Worm (Caenorhabditis elegans) whole organism, L2 larva: ENCODE data around the gene T13C2.7.

Source experiments
- C34F6.9 ChIP-seq: fragments of 150-350 bp; optimal IDR thresholded peaks from 2 replicates; lab custom pipeline; 2014; ENCODE audit warnings: missing biosample characterization, missing genetic modification characterization
- F13H6.1 ChIP-seq: sonication (generic microtip); optimal IDR thresholded peaks from 2 replicates; lab custom pipeline; 2016; ENCODE audit warnings: missing genetic modification characterization, missing compliant biosample characterization
- R02D3.7 ChIP-seq: fragments of 150-350 bp; optimal IDR thresholded peaks from 2 replicates; lab custom pipeline; 2014; ENCODE audit warnings: missing biosample characterization, missing genetic modification characterization
- Y55F3AM.14 ChIP-seq: fragments of 200-800 bp; sonication (Bioruptor generic); optimal IDR thresholded peaks from 2 replicates; lab custom pipeline; 2018; ENCODE audit warnings: mild to moderate bottlenecking, missing genetic modification characterization, missing compliant biosample characterization
- ZK546.5 ChIP-seq: sonication (generic microtip); optimal IDR thresholded peaks from 2 replicates; lab custom pipeline; 2017; ENCODE audit warnings: missing biosample characterization, missing genetic modification characterization
- alr-1 ChIP-seq: fragments of 150-350 bp; optimal IDR thresholded peaks from 2 replicates; lab custom pipeline; 2014; ENCODE audit warnings: missing biosample characterization, missing genetic modification characterization
- aly-2 ChIP-seq: fragments of 150-350 bp; optimal IDR thresholded peaks from 2 replicates; lab custom pipeline; 2014; ENCODE audit warnings: missing biosample characterization, missing genetic modification characterization
- ama-1 ChIP-seq: fragments of 150-350 bp; optimal IDR thresholded peaks from 2 replicates; lab custom pipeline; 2018; ENCODE audit warnings: inconsistent platforms
- blmp-1 ChIP-seq: sonication (generic microtip); optimal IDR thresholded peaks from 2 replicates; lab custom pipeline; 2017; ENCODE audit warnings: missing genetic modification characterization, mild to moderate bottlenecking, missing compliant biosample characterization, antibody characterized with exemption, moderate library complexity; ENCODE audit not compliant: insufficient read depth
- ceh-16 ChIP-seq: fragments of 150-350 bp; optimal IDR thresholded peaks from 2 replicates; lab custom pipeline; 2014; ENCODE audit warnings: missing biosample characterization, missing genetic modification characterization
- ceh-82 ChIP-seq: fragments of 150-350 bp; optimal IDR thresholded peaks from 2 replicates; lab custom pipeline; 2014; ENCODE audit warnings: missing biosample characterization, missing genetic modification characterization
- crh-2 ChIP-seq: sonication (generic microtip); optimal IDR thresholded peaks from 2 replicates; lab custom pipeline; 2017; ENCODE audit warnings: missing biosample characterization, missing genetic modification characterization
- dmd-4 ChIP-seq: sonication (generic microtip); optimal IDR thresholded peaks from 2 replicates; lab custom pipeline; 2017; ENCODE audit warnings: missing biosample characterization, missing genetic modification characterization
- egl-27 ChIP-seq: sonication (generic microtip); optimal IDR thresholded peaks from 3 replicates; lab custom pipeline; 2017; ENCODE audit warnings: missing biosample characterization, missing genetic modification reagents, missing genetic modification characterization
- elt-1 ChIP-seq: fragments of 150-350 bp; optimal IDR thresholded peaks from 2 replicates; lab custom pipeline; 2014; ENCODE audit warnings: missing biosample characterization, missing genetic modification characterization
- elt-3 ChIP-seq: sonication (generic microtip); optimal IDR thresholded peaks from 2 replicates; lab custom pipeline; 2017; ENCODE audit warnings: missing biosample characterization, missing genetic modification characterization
- fos-1 ChIP-seq: fragments of 150-350 bp; optimal IDR thresholded peaks from 2 replicates; lab custom pipeline; 2014; ENCODE audit warnings: missing biosample characterization, missing genetic modification characterization
- gmeb-1 ChIP-seq: fragments of 150-350 bp; optimal IDR thresholded peaks from 2 replicates; lab custom pipeline; 2014; ENCODE audit warnings: missing biosample characterization, missing genetic modification characterization
- lin-11 ChIP-seq: fragments of 150-350 bp; sonication (generic microtip); optimal IDR thresholded peaks from 2 replicates; lab custom pipeline; 2014; ENCODE audit warnings: missing biosample characterization, missing genetic modification characterization, inconsistent platforms, mixed read lengths
- lin-13 ChIP-seq: fragments of 150-350 bp; optimal IDR thresholded peaks from 2 replicates; lab custom pipeline; 2014; ENCODE audit warnings: missing biosample characterization, missing genetic modification reagents, missing genetic modification characterization
- lin-39 ChIP-seq: fragments of 150-350 bp; optimal IDR thresholded peaks from 2 replicates; lab custom pipeline; 2014; ENCODE audit warnings: missing biosample characterization, missing genetic modification reagents, missing genetic modification characterization
- lsy-2 ChIP-seq, 2 experiments: fragments of 150-350 bp in 1 of 2; sonication (generic microtip) in 1 of 2; optimal IDR thresholded peaks; 2 replicates each; lab custom pipeline; 2014 to 2017; ENCODE audit warnings: missing biosample characterization in 2 of 2, missing genetic modification characterization in 2 of 2
- mab-5 ChIP-seq: fragments of 150-350 bp; optimal IDR thresholded peaks from 2 replicates; lab custom pipeline; 2014; ENCODE audit warnings: missing biosample characterization, missing genetic modification characterization
- mbf-1 ChIP-seq: sonication (generic microtip); optimal IDR thresholded peaks from 2 replicates; lab custom pipeline; 2017; ENCODE audit warnings: missing biosample characterization, missing genetic modification characterization
- mdl-1 ChIP-seq, 2 experiments: fragments of 150-350 bp in 1 of 2; sonication (generic microtip) in 1 of 2; optimal IDR thresholded peaks; 2 replicates each; lab custom pipeline; 2017; ENCODE audit warnings: missing biosample characterization in 2 of 2, missing genetic modification characterization in 2 of 2
- nhr-10 ChIP-seq: sonication (generic microtip); optimal IDR thresholded peaks from 2 replicates; lab custom pipeline; 2017; ENCODE audit warnings: missing biosample characterization, missing genetic modification characterization
- nhr-11 ChIP-seq: fragments of 150-350 bp; optimal IDR thresholded peaks from 2 replicates; lab custom pipeline; 2014; ENCODE audit warnings: missing biosample characterization, missing genetic modification characterization
- nhr-12 ChIP-seq: fragments of 150-350 bp; optimal IDR thresholded peaks from 2 replicates; lab custom pipeline; 2014; ENCODE audit warnings: missing biosample characterization, missing genetic modification characterization
- nhr-129 ChIP-seq: fragments of 150-350 bp; optimal IDR thresholded peaks from 2 replicates; lab custom pipeline; 2014; ENCODE audit warnings: missing biosample characterization, missing genetic modification characterization
- nhr-21 ChIP-seq: fragments of 150-350 bp; optimal IDR thresholded peaks from 2 replicates; lab custom pipeline; 2014; ENCODE audit warnings: missing biosample characterization, missing genetic modification characterization
- nhr-23 ChIP-seq: fragments of 150-350 bp; optimal IDR thresholded peaks from 2 replicates; lab custom pipeline; 2014; ENCODE audit warnings: missing biosample characterization, missing genetic modification reagents, missing genetic modification characterization
- nhr-237 ChIP-seq: fragments of 150-350 bp; optimal IDR thresholded peaks from 2 replicates; lab custom pipeline; 2014; ENCODE audit warnings: missing biosample characterization, missing genetic modification characterization
- nhr-25 ChIP-seq: fragments of 150-350 bp; sonication (generic microtip); optimal IDR thresholded peaks from 3 replicates; lab custom pipeline; 2014; ENCODE audit warnings: missing biosample characterization, missing genetic modification characterization
- nhr-6 ChIP-seq: fragments of 150-350 bp; optimal IDR thresholded peaks from 2 replicates; lab custom pipeline; 2014; ENCODE audit warnings: missing biosample characterization, missing genetic modification characterization
- nhr-77 ChIP-seq: fragments of 150-350 bp; optimal IDR thresholded peaks from 2 replicates; lab custom pipeline; 2014; ENCODE audit warnings: missing biosample characterization, missing genetic modification characterization
- peb-1 ChIP-seq: fragments of 150-350 bp; optimal IDR thresholded peaks from 2 replicates; lab custom pipeline; 2014; ENCODE audit warnings: missing biosample characterization, missing genetic modification characterization
- sem-4 ChIP-seq: fragments of 150-350 bp; optimal IDR thresholded peaks from 2 replicates; lab custom pipeline; 2014; ENCODE audit warnings: missing biosample characterization, missing genetic modification reagents, missing genetic modification characterization
- skn-1 ChIP-seq: sonication (generic microtip); optimal IDR thresholded peaks from 2 replicates; lab custom pipeline; 2017; ENCODE audit warnings: missing biosample characterization, missing genetic modification characterization
- sma-3 ChIP-seq: sonication (generic microtip); optimal IDR thresholded peaks from 2 replicates; lab custom pipeline; 2016; ENCODE audit warnings: missing genetic modification reagents, missing genetic modification characterization, missing compliant biosample characterization
- sma-9 ChIP-seq, 2 experiments: fragments of 150-350 bp in 1 of 2; sonication (generic microtip) in 1 of 2; optimal IDR thresholded peaks; 2 replicates each; lab custom pipeline; 2014 to 2016; ENCODE audit warnings: missing genetic modification characterization in 2 of 2, mild to moderate bottlenecking in 1 of 2, missing biosample characterization in 1 of 2, missing compliant biosample characterization in 1 of 2, missing genetic modification reagents in 1 of 2, moderate library complexity in 1 of 2
- snpc-4 ChIP-seq: fragments of 150-350 bp; optimal IDR thresholded peaks from 2 replicates; lab custom pipeline; 2014; ENCODE audit warnings: missing biosample characterization, missing genetic modification characterization
- unc-39 ChIP-seq: fragments of 150-350 bp; optimal IDR thresholded peaks from 2 replicates; lab custom pipeline; 2014; ENCODE audit warnings: missing biosample characterization, missing genetic modification characterization
- unc-55 ChIP-seq: fragments of 150-350 bp; sonication (generic microtip); optimal IDR thresholded peaks from 3 replicates; lab custom pipeline; 2014; ENCODE audit warnings: missing biosample characterization, missing genetic modification reagents, missing genetic modification characterization
- unc-62 ChIP-seq: fragments of 150-350 bp; optimal IDR thresholded peaks from 2 replicates; lab custom pipeline; 2014; ENCODE audit warnings: missing biosample characterization, missing genetic modification reagents, missing genetic modification characterization
- zag-1 ChIP-seq: fragments of 150-350 bp; optimal IDR thresholded peaks from 2 replicates; lab custom pipeline; 2014; ENCODE audit warnings: missing biosample characterization, missing genetic modification characterization
- ztf-1 ChIP-seq: fragments of 200-800 bp; sonication (Bioruptor generic); conservative IDR thresholded peaks from 2 replicates; pipeline ENCODE4 v1.3.6; 2022; ENCODE audit warnings: missing genetic modification characterization, missing compliant biosample characterization
- ztf-11 ChIP-seq: sonication (generic microtip); optimal IDR thresholded peaks from 2 replicates; lab custom pipeline; 2017; ENCODE audit warnings: missing biosample characterization, missing genetic modification characterization
- ztf-4 ChIP-seq: fragments of 150-350 bp; optimal IDR thresholded peaks from 2 replicates; lab custom pipeline; 2014; ENCODE audit warnings: missing biosample characterization, missing genetic modification characterization

T13C2.7 gene

DNA sequence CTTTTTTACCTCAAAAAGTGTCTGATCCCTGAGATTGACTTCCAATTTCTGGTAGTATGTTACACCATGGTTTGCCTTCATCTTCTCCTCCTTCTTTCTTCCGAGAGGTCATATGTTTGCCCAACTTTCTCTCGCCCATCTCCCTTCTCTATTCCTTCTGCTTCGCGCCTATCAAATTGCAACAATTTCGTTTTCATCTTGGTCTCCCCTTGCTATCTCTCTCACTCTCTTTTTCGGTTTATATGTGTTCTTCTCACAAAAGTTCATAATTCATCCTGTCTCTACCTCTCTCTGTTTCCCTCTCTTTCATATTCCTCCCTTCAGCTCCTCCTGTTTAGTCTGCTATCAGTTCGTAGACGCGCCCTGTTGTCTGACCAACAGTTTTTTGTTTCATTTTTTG lies 47.5 kb downstream of the T13C2.7 start (continued):
- TF ChIP-seq ceh-82 (tag; lab: Kevin White, UChicago) = no peak
- TF ChIP-seq gmeb-1 (tag; lab: Kevin White, UChicago) = no peak
- TF ChIP-seq C34F6.9 (tag; lab: Kevin White, UChicago) = peak; percentile 31
- peak; percentile 22 for TF ChIP-seq lin-13
- TF ChIP-seq blmp-1 (tag; lab: Kevin White, UChicago) = peak; percentile 94
- no peak for TF ChIP-seq ztf-1 (GFP tag; lab: Robert Waterston, UW)
- TF ChIP-seq nhr-6 (tag; lab: Kevin White, UChicago) = peak; percentile 61
- peak; percentile 13 for TF ChIP-seq mab-5
- no peak for TF ChIP-seq ceh-16 (tag; lab: Kevin White, UChicago)
- TF ChIP-seq crh-2 (tag; lab: Kevin White, UChicago) = peak; percentile 42

DNA sequence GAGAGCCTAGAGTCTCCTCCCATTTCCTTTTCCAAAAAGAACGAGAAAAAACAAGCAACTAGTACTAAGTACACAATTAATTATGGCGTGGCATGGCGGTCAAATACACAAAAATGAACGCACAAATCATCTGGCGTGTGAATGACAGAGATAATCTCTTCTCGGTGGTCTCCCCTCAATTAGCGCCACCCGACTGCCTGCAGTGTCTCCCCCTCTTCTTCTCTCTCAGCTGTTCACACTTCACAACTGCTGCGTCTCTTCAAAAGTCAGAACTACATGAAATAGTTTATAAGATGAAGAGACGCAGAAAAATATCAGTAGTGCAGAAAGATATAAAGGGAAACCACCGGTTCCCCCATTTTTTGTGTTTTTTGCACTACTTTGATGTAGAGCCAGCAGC lies 48.2 kb downstream of the T13C2.7 start:
- TF ChIP-seq nhr-12 (no peak), mdl-1 (tag; optimal IDR thresholded peaks at IDR 0.05; lab: Kevin White, UChicago) (peak; percentile 13 to 14), blmp-1 (tag; lab: Kevin White, UChicago) (peak; percentile 77), sma-3 (GFP tag; lab: Kevin White, UChicago) (peak; percentile 72), ZK546.5 (tag; lab: Kevin White, UChicago) (no peak), egl-27 (peak; percentile 70), C34F6.9 (tag; lab: Kevin White, UChicago) (peak; percentile 57), alr-1 (no peak), sma-9 (GFP tag; optimal IDR thresholded peaks at IDR 0.05; lab: Kevin White, UChicago) (peak; percentile 94), sma-9 (tag; optimal IDR thresholded peaks at IDR 0.05; lab: Kevin White, UChicago) (no peak), crh-2 (tag; lab: Kevin White, UChicago) (peak; percentile 48), ceh-16 (tag; lab: Kevin White, UChicago) (peak; percentile 98), ztf-4 (tag; lab: Kevin White, UChicago) (no peak), lsy-2 (tag; optimal IDR thresholded peaks at IDR 0.05; lab: Kevin White, UChicago) (peak in 1 of 2 experiments; percentile 42), peb-1 (tag; lab: Kevin White, UChicago) (no peak), nhr-10 (tag; lab: Kevin White, UChicago) (no peak), mbf-1 (tag; lab: Kevin White, UChicago) (no peak), snpc-4 (tag; lab: Kevin White, UChicago) (peak; percentile 17), nhr-21 (tag; lab: Kevin White, UChicago) (peak; percentile 54), nhr-77 (tag; lab: Kevin White, UChicago) (no peak), nhr-11 (tag; lab: Kevin White, UChicago) (no peak), gmeb-1 (tag; lab: Kevin White, UChicago) (peak; percentile 32), nhr-129 (tag; lab: Kevin White, UChicago) (peak; percentile 72), lin-39 (no peak), lin-11 (no peak), unc-62 (GFP tag; lab: Kevin White, UChicago) (no peak), ama-1 (lab: Kevin White, UChicago) (no peak), nhr-6 (tag; lab: Kevin White, UChicago) (peak; percentile 22), fos-1 (peak; percentile 39), ztf-1 (GFP tag; lab: Robert Waterston, UW) (no peak), mab-5 (peak; percentile 63), sem-4 (tag; lab: Kevin White, UChicago) (peak; percentile 76), unc-55 (peak; percentile 33), nhr-237 (tag; lab: Kevin White, UChicago) (no peak), F13H6.1 (peak; percentile 87), skn-1 (tag; lab: Kevin White, UChicago) (no peak), aly-2 (tag; lab: Kevin White, UChicago) (no peak), elt-1 (no peak), zag-1 (peak; percentile 11), ceh-82 (tag; lab: Kevin White, UChicago) (no peak), Y55F3AM.14 (GFP tag; lab: Kevin White, UChicago) (no peak), nhr-23 (tag; lab: Kevin White, UChicago) (no peak), unc-39 (tag; lab: Kevin White, UChicago) (no peak), nhr-25 (peak; percentile 64), elt-3 (no peak), lin-13 (peak; percentile 35), R02D3.7 (tag; lab: Kevin White, UChicago) (no peak), dmd-4 (no peak), ztf-11 (tag; lab: Kevin White, UChicago) (no peak)
